Fruit fly (Drosophila melanogaster): ENCODE measurements around the gene alphaTub85E.
A peak's percentile ranks its signal among the peaks of the same experiment; 100 is the strongest.

dm6 chr3R:9701148-9701703 lies 31.8 kb downstream of the alphaTub85E start:
- TF ChIP-seq h (optimal IDR thresholded peaks at IDR 0.05) (no peak), lola (GFP tag; optimal IDR thresholded peaks at IDR 0.05) (no peak), salm (tag; optimal IDR thresholded peaks at IDR 0.05) (no peak), HLHmδ (GFP tag; optimal IDR thresholded peaks at IDR 0.05) (no peak), Fer1 (GFP tag; optimal IDR thresholded peaks at IDR 0.05) (peak; percentile 40), shn (GFP tag; optimal IDR thresholded peaks at IDR 0.05) (peak; percentile 2), cwo (GFP tag; optimal IDR thresholded peaks at IDR 0.05) (peak; percentile 10), ind (GFP tag; optimal IDR thresholded peaks at IDR 0.05) (no peak), Hey (tag; optimal IDR thresholded peaks at IDR 0.05) (no peak), ERR (GFP tag; optimal IDR thresholded peaks at IDR 0.05) (no peak), CG16815 (GFP tag; optimal IDR thresholded peaks at IDR 0.05) (no peak), Lim3 (GFP tag; IDR thresholded peaks at IDR 0.05) (no peak), CG2202 (tag; optimal IDR thresholded peaks at IDR 0.05) (no peak), Rx (GFP tag; IDR thresholded peaks at IDR 0.05) (no peak)

Measured in whole organism, embryonic.